Worm (Caenorhabditis elegans) whole organism, L4 larva: ENCODE data around the gene paic-1.

Experiments
- D1046.2 ChIP-seq: fragments of 200-800 bp; sonication (Bioruptor generic); IDR thresholded peaks from 2 replicates; pipeline ENCODE4 v1.3.6; 2022; ENCODE audit warnings: missing genetic modification characterization, missing compliant biosample characterization
- F26F4.8 ChIP-seq: fragments of 200-800 bp; sonication (Bioruptor generic); conservative IDR thresholded peaks from 2 replicates; pipeline ENCODE4 v1.3.6; 2022; ENCODE audit warnings: missing genetic modification characterization, missing compliant biosample characterization
- R02D3.7 ChIP-seq: fragments of 150-350 bp; sonication (generic microtip); optimal IDR thresholded peaks from 3 replicates; lab custom pipeline; 2014; ENCODE audit warnings: missing biosample characterization, missing genetic modification characterization
- T26A8.4 ChIP-seq: fragments of 200-800 bp; sonication (Bioruptor generic); IDR thresholded peaks from 2 replicates; pipeline ENCODE4 v1.3.6; 2022; ENCODE audit warnings: missing genetic modification characterization, missing compliant biosample characterization
- Y48G9A.11 ChIP-seq: fragments of 200-800 bp; sonication (Bioruptor generic); IDR thresholded peaks from 2 replicates; pipeline ENCODE4 v1.3.6; 2022; ENCODE audit warnings: missing genetic modification reagents, missing genetic modification characterization, missing compliant biosample characterization
- aly-2 ChIP-seq: sonication (generic microtip); optimal IDR thresholded peaks from 2 replicates; lab custom pipeline; 2018; ENCODE audit warnings: missing biosample characterization, missing genetic modification characterization
- arid-1 ChIP-seq: fragments of 200-800 bp; sonication (Bioruptor generic); conservative IDR thresholded peaks from 2 replicates; pipeline ENCODE4 v1.3.6; 2022; ENCODE audit warnings: missing genetic modification reagents, missing genetic modification characterization, missing compliant biosample characterization
- ceh-20 ChIP-seq: fragments of 200-800 bp; sonication (Bioruptor generic); IDR thresholded peaks from 2 replicates; pipeline ENCODE4 v1.3.6; 2022; ENCODE audit warnings: missing genetic modification reagents, missing genetic modification characterization, missing compliant biosample characterization
- ceh-28 ChIP-seq: fragments of 150-350 bp; optimal IDR thresholded peaks from 2 replicates; lab custom pipeline; 2014; ENCODE audit warnings: missing biosample characterization, missing genetic modification reagents, missing genetic modification characterization
- ceh-44 ChIP-seq: fragments of 200-800 bp; sonication (Bioruptor generic); IDR thresholded peaks from 2 replicates; pipeline ENCODE4 v1.3.6; 2022; ENCODE audit warnings: missing genetic modification reagents, missing genetic modification characterization, missing compliant biosample characterization
- ceh-62 ChIP-seq: sonication (generic microtip); optimal IDR thresholded peaks from 2 replicates; lab custom pipeline; 2017; ENCODE audit warnings: missing biosample characterization, missing genetic modification characterization
- ceh-82 ChIP-seq: sonication (generic microtip); optimal IDR thresholded peaks from 2 replicates; lab custom pipeline; 2017; ENCODE audit warnings: missing biosample characterization, missing genetic modification characterization
- ces-1 ChIP-seq: fragments of 150-350 bp; sonication (generic microtip); optimal IDR thresholded peaks from 4 replicates; lab custom pipeline; 2014; ENCODE audit warnings: missing biosample characterization, missing genetic modification reagents, missing genetic modification characterization
- daf-16 ChIP-seq, 3 experiments: sonication (generic microtip); optimal IDR thresholded peaks; 2 replicates each; lab custom pipeline; 2016 to 2017; ENCODE audit warnings: missing genetic modification characterization in 3 of 3, missing genetic modification reagents in 3 of 3, mild to moderate bottlenecking in 2 of 3, missing compliant biosample characterization in 2 of 3, missing biosample characterization in 1 of 3, moderate library complexity in 1 of 3
- daf-19 ChIP-seq: fragments of 200-800 bp; sonication (Bioruptor generic); conservative IDR thresholded peaks from 2 replicates; pipeline ENCODE4 v1.3.6; 2022; ENCODE audit warnings: missing genetic modification characterization, missing compliant biosample characterization
- dmd-6 ChIP-seq: fragments of 200-800 bp; sonication (Bioruptor generic); IDR thresholded peaks from 2 replicates; pipeline ENCODE4 v1.3.6; 2022; ENCODE audit warnings: missing genetic modification reagents, missing genetic modification characterization, missing compliant biosample characterization
- fos-1 ChIP-seq: fragments of 150-350 bp; optimal IDR thresholded peaks from 2 replicates; lab custom pipeline; 2014; ENCODE audit warnings: missing biosample characterization, missing genetic modification characterization
- gei-8 ChIP-seq: fragments of 200-800 bp; sonication (Bioruptor generic); optimal IDR thresholded peaks from 2 replicates; lab custom pipeline; 2018; ENCODE audit warnings: mild to moderate bottlenecking, missing genetic modification characterization, missing compliant biosample characterization
- hlh-11 ChIP-seq: fragments of 200-800 bp; sonication (Bioruptor generic); optimal IDR thresholded peaks from 2 replicates; lab custom pipeline; 2018; ENCODE audit warnings: mild to moderate bottlenecking, missing genetic modification characterization, missing compliant biosample characterization
- hlh-30 ChIP-seq: sonication (generic microtip); optimal IDR thresholded peaks from 2 replicates; lab custom pipeline; 2017; ENCODE audit warnings: antibody characterized with exemption, mild to moderate bottlenecking, missing genetic modification characterization, missing compliant biosample characterization; ENCODE audit not compliant: insufficient read depth
- lin-1 ChIP-seq: fragments of 200-800 bp; sonication (Bioruptor generic); IDR thresholded peaks from 2 replicates; pipeline ENCODE4 v1.3.6; 2022; ENCODE audit warnings: missing genetic modification reagents, missing genetic modification characterization, missing compliant biosample characterization
- lin-15B ChIP-seq: fragments of 150-350 bp; sonication (generic microtip); optimal IDR thresholded peaks from 3 replicates; lab custom pipeline; 2014; ENCODE audit warnings: missing biosample characterization, missing genetic modification characterization
- lin-29 ChIP-seq: fragments of 200-800 bp; sonication (Bioruptor generic); IDR thresholded peaks from 2 replicates; pipeline ENCODE4 v1.3.6; 2022; ENCODE audit warnings: missing genetic modification reagents, missing genetic modification characterization, missing compliant biosample characterization
- lin-39 ChIP-seq: fragments of 150-350 bp; optimal IDR thresholded peaks from 2 replicates; lab custom pipeline; 2014; ENCODE audit warnings: missing biosample characterization, missing genetic modification reagents, missing genetic modification characterization
- lir-3 ChIP-seq: sonication (generic microtip); optimal IDR thresholded peaks from 2 replicates; lab custom pipeline; 2016; ENCODE audit warnings: mild to moderate bottlenecking, missing genetic modification characterization, missing compliant biosample characterization
- mdl-1 ChIP-seq, 2 experiments: fragments of 150-350 bp in 1 of 2; sonication (generic microtip) in 1 of 2; optimal IDR thresholded peaks; 2 replicates each; lab custom pipeline; 2014 to 2017; ENCODE audit warnings: missing biosample characterization in 2 of 2, missing genetic modification characterization in 2 of 2
- mdt-29 ChIP-seq: fragments of 200-800 bp; sonication (Bioruptor generic); IDR thresholded peaks from 2 replicates; pipeline ENCODE4 v1.3.6; 2022; ENCODE audit warnings: missing genetic modification reagents, missing genetic modification characterization, missing compliant biosample characterization
- mes-2 ChIP-seq: sonication (generic microtip); optimal IDR thresholded peaks from 2 replicates; lab custom pipeline; 2016; ENCODE audit warnings: missing genotype, mild to moderate bottlenecking, missing genetic modification characterization, missing compliant biosample characterization; ENCODE audit not compliant: poor library complexity, severe bottlenecking
- mxl-2 ChIP-seq: fragments of 200-800 bp; sonication (Bioruptor generic); conservative IDR thresholded peaks from 2 replicates; pipeline ENCODE4 v1.3.6; 2022; ENCODE audit warnings: missing genetic modification reagents, missing genetic modification characterization, missing compliant biosample characterization
- nhr-11 ChIP-seq: fragments of 150-350 bp; optimal IDR thresholded peaks from 2 replicates; lab custom pipeline; 2014; ENCODE audit warnings: missing biosample characterization, missing genetic modification characterization
- nhr-237 ChIP-seq: sonication (generic microtip); optimal IDR thresholded peaks from 2 replicates; lab custom pipeline; 2017; ENCODE audit warnings: missing biosample characterization, missing genetic modification characterization
- nhr-41 ChIP-seq: fragments of 200-800 bp; sonication (Bioruptor generic); IDR thresholded peaks from 2 replicates; pipeline ENCODE4 v1.3.6; 2022; ENCODE audit warnings: missing genetic modification reagents, missing genetic modification characterization, missing compliant biosample characterization
- nhr-42 ChIP-seq: fragments of 200-800 bp; sonication (Bioruptor generic); IDR thresholded peaks from 2 replicates; pipeline ENCODE4 v1.3.6; 2022; ENCODE audit warnings: missing genetic modification characterization, missing compliant biosample characterization
- nhr-48 ChIP-seq: sonication (generic microtip); optimal IDR thresholded peaks from 2 replicates; lab custom pipeline; 2016; ENCODE audit warnings: mild to moderate bottlenecking, missing genetic modification characterization, missing compliant biosample characterization
- nhr-6 ChIP-seq: fragments of 150-350 bp; optimal IDR thresholded peaks from 2 replicates; lab custom pipeline; 2014; ENCODE audit warnings: missing biosample characterization, missing genetic modification characterization
- nhr-76 ChIP-seq: fragments of 150-350 bp; optimal IDR thresholded peaks from 2 replicates; lab custom pipeline; 2014; ENCODE audit warnings: missing biosample characterization, missing genetic modification characterization
- pqm-1 ChIP-seq: sonication (generic microtip); optimal IDR thresholded peaks from 2 replicates; lab custom pipeline; 2017; ENCODE audit warnings: missing biosample characterization, missing genetic modification characterization
- saeg-2 ChIP-seq: fragments of 200-800 bp; sonication (Bioruptor generic); IDR thresholded peaks from 2 replicates; pipeline ENCODE4 v1.3.6; 2022; ENCODE audit warnings: missing genetic modification reagents, missing genetic modification characterization, missing compliant biosample characterization
- sdz-12 ChIP-seq: fragments of 200-800 bp; sonication (Bioruptor generic); optimal IDR thresholded peaks from 2 replicates; lab custom pipeline; 2018; ENCODE audit warnings: mild to moderate bottlenecking, missing genetic modification characterization, missing compliant biosample characterization
- skn-1 ChIP-seq: fragments of 150-350 bp; optimal IDR thresholded peaks from 2 replicates; lab custom pipeline; 2014; ENCODE audit warnings: missing biosample characterization, missing genetic modification characterization
- snpc-4 ChIP-seq: fragments of 150-350 bp; optimal IDR thresholded peaks from 2 replicates; lab custom pipeline; 2014; ENCODE audit warnings: missing biosample characterization, missing genetic modification characterization
- tra-1 ChIP-seq: fragments of 200-800 bp; sonication (Bioruptor generic); IDR thresholded peaks from 2 replicates; pipeline ENCODE4 v1.3.6; 2022; ENCODE audit warnings: missing genetic modification reagents, missing genetic modification characterization, missing compliant biosample characterization
- vab-7 ChIP-seq: fragments of 200-800 bp; sonication (Bioruptor generic); IDR thresholded peaks from 2 replicates; pipeline ENCODE4 v1.3.6; 2022; ENCODE audit warnings: missing genetic modification reagents, missing genetic modification characterization, missing compliant biosample characterization
- zag-1 ChIP-seq: fragments of 150-350 bp; optimal IDR thresholded peaks from 2 replicates; lab custom pipeline; 2014; ENCODE audit warnings: missing biosample characterization, missing genetic modification characterization
- zfp-2 ChIP-seq: sonication (generic microtip); optimal IDR thresholded peaks from 2 replicates; lab custom pipeline; 2016; ENCODE audit warnings: mild to moderate bottlenecking, missing genetic modification characterization, missing compliant biosample characterization
- zfp-3 ChIP-seq: fragments of 200-800 bp; sonication (Bioruptor generic); conservative IDR thresholded peaks from 2 replicates; pipeline ENCODE4 v1.3.6; 2022; ENCODE audit warnings: missing genetic modification reagents, missing genetic modification characterization, missing compliant biosample characterization
- zip-11 ChIP-seq: fragments of 200-800 bp; sonication (Bioruptor generic); IDR thresholded peaks from 2 replicates; pipeline ENCODE4 v1.3.6; 2022; ENCODE audit warnings: missing genetic modification characterization, missing compliant biosample characterization
- zip-2 ChIP-seq: fragments of 150-350 bp; optimal IDR thresholded peaks from 2 replicates; lab custom pipeline; 2014; ENCODE audit warnings: missing biosample characterization, missing genetic modification characterization
- ztf-7 ChIP-seq: fragments of 150-350 bp; optimal IDR thresholded peaks from 2 replicates; lab custom pipeline; 2014; ENCODE audit warnings: missing biosample characterization, missing genetic modification characterization

paic-1 gene

DNA sequence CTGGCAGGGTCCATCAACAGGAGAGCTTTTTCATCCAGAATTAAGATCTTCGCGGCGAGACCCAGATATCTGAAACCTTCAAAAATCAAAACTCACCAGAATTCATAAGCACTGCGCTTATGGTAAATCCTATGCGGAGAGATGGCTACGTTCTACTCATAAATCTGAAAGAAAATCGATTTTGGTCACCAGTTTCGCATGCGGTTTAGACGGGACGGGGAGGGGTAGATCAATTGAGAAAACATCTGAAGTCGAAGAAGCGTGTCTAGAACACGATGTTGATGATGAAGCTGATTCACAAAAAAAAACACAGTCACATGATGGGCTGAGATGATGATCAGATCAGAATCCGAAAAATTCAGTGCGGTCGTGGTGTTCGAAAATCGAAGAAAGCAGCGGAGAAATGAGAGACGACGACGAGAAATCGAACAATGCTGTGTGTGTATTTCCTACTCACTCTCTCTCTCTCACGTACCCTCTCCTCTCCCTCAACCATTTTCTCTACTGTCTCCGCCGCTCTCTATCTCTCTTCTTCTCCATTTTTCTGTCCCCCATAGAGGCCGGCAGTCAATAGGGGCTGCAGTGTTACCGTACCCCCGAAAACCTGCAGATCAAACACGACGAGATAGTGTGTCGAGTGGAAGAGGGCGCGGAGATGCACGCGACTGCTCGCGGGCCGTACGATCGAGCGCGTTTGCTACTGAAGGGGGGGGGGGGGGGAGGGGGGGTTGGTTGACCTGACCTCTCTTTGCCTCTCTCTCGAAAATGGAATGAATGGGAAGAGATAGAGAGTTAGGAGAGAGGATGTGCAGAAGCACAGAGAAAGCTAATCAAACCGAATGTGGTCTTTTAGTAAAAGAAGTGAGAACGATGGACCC, 4.2 kb upstream of the paic-1 start, which contains the start of gene ntl-2 (continued):
- TF ChIP-seq sdz-12 (peak; percentile 61), ceh-44 (GFP tag; lab: Robert Waterston, UW) (peak; percentile 77), nhr-6 (peak; percentile 96), ceh-20 (peak; percentile 89), mxl-2 (0 out of 2 replicates have a peak, but pooled peaks have one; percentile 27), ceh-62 (tag; lab: Kevin White, UChicago) (no peak), pqm-1 (tag; lab: Kevin White, UChicago) (peak; percentile 11), daf-19 (GFP tag; lab: Robert Waterston, UW) (no peak), hlh-11 (peak; percentile 99), saeg-2 (GFP tag; lab: Robert Waterston, UW) (peak; percentile 86), nhr-42 (GFP tag; lab: Robert Waterston, UW) (peak; percentile 90), zip-2 (no peak), snpc-4 (tag; lab: Kevin White, UChicago) (no peak), F26F4.8 (no peak), zfp-3 (peak; percentile 50; the same call in 1 of the 2 replicates), T26A8.4 (GFP tag; lab: Robert Waterston, UW) (peak; percentile 92), zag-1 (peak; percentile 10), fos-1 (no peak), nhr-76 (tag; lab: Kevin White, UChicago) (no peak), lin-39 (tag; lab: Kevin White, UChicago) (no peak), vab-7 (GFP tag; lab: Robert Waterston, UW) (peak; percentile 74), ces-1 (GFP tag; lab: Kevin White, UChicago) (no peak), arid-1 (peak; percentile 86), zfp-2 (tag; lab: Kevin White, UChicago) (peak; percentile 76), mdl-1 (tag; optimal IDR thresholded peaks at IDR 0.05; lab: Kevin White, UChicago) (peak; percentile 69 to 97), lir-3 (tag; lab: Kevin White, UChicago) (no peak), ceh-28 (tag; lab: Kevin White, UChicago) (peak; percentile 71), R02D3.7 (tag; lab: Kevin White, UChicago) (no peak), tra-1 (GFP tag; lab: Robert Waterston, UW) (peak; percentile 84), D1046.2 (GFP tag; lab: Robert Waterston, UW) (peak; percentile 80; the same call in 1 of the 2 replicates), nhr-237 (peak; percentile 28), mes-2 (peak; percentile 91), ceh-82 (tag; lab: Kevin White, UChicago) (no peak), gei-8 (GFP tag; lab: Kevin White, UChicago) (peak; percentile 67), dmd-6 (GFP tag; lab: Robert Waterston, UW) (peak; percentile 90), ztf-7 (peak; percentile 53), Y48G9A.11 (no peak), aly-2 (tag; lab: Kevin White, UChicago) (no peak), lin-29 (0 out of 2 replicates have a peak, but pooled peaks have one; percentile 41), hlh-30 (tag; lab: Kevin White, UChicago) (peak; percentile 92), nhr-48 (peak; percentile 77), zip-11 (no peak), lin-15B (tag; lab: Kevin White, UChicago) (peak; percentile 75), daf-16 (GFP tag; optimal IDR thresholded peaks at IDR 0.05; lab: Kevin White, UChicago) (peak in 1 of 2 experiments; percentile 81), daf-16 (tag; optimal IDR thresholded peaks at IDR 0.05; lab: Kevin White, UChicago) (peak; percentile 88), nhr-41 (peak; percentile 76; the same call in 1 of the 2 replicates), lin-1 (GFP tag; lab: Robert Waterston, UW) (peak; percentile 76), mdt-29 (GFP tag; lab: Robert Waterston, UW) (peak; percentile 53; the same call in 1 of the 2 replicates), skn-1 (no peak), nhr-11 (tag; lab: Kevin White, UChicago) (peak; percentile 90)
